Fruit fly (Drosophila melanogaster): ENCODE results near the gene elgi.

DNA sequence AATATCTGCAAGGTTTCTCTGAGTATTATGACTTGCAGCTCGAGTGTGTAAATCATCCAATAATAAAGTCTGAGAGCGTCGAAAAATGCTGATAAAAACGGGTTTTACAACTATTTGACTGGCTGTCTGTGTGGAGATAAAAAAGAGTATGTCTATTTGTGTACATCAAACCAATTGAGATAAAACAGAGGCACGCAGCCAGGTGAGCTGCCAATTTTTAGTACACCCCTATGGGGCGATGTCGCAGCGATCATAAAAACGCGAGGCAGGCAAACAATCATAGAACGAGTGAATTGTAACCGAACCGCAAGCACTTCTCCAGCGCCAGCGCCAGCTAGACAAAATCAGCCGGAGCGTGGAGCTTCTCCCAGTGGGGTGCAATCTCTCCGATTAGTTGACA is 23.6 kb downstream of the elgi start, which contains the start of gene CG17027:
- TF ChIP-seq CG3919 (GFP tag; optimal IDR thresholded peaks at IDR 0.05) (no peak), CG15336 (GFP tag; IDR thresholded peaks at IDR 0.05) (no peak), vri (GFP tag; optimal IDR thresholded peaks at IDR 0.05) (no peak), CG3032 (tag; optimal IDR thresholded peaks at IDR 0.05) (no peak), esn (GFP tag; optimal IDR thresholded peaks at IDR 0.05) (no peak), Ets96B (tag; optimal IDR thresholded peaks at IDR 0.05) (no peak), CG32006 (GFP tag; optimal IDR thresholded peaks at IDR 0.05) (no peak), Sox14 (GFP tag; optimal IDR thresholded peaks at IDR 0.05) (no peak), spab (GFP tag; optimal IDR thresholded peaks at IDR 0.05) (no peak), Sox102F (GFP tag; optimal IDR thresholded peaks at IDR 0.05) (no peak), CG34406 (GFP tag; optimal IDR thresholded peaks at IDR 0.05) (no peak), CG6854 (GFP tag; optimal IDR thresholded peaks at IDR 0.05) (no peak), Lpt (GFP tag; optimal IDR thresholded peaks at IDR 0.05) (no peak)

Data from whole organism, prepupa.